Fruit fly (Drosophila melanogaster) whole organism, embryonic: ENCODE measurements around the gene Mst89B.

Experiments
- Blimp-1 ChIP-seq: fragments of 200-800 bp; sonication (Bioruptor generic); optimal IDR thresholded peaks from 3 replicates; lab custom pipeline; 2018; ENCODE audit warnings: missing biosample characterization, missing genetic modification characterization, mild to moderate bottlenecking, moderate library complexity, missing genetic modification reagents
- C15 ChIP-seq: fragments of 200-800 bp; sonication (Bioruptor generic); IDR thresholded peaks from 3 replicates; pipeline ENCODE4 v1.3.6; 2022; ENCODE audit warnings: missing biosample characterization, missing genetic modification characterization
- CG10431 ChIP-seq: fragments of 200-800 bp; sonication (Bioruptor generic); optimal IDR thresholded peaks from 3 replicates; lab custom pipeline; 2018; ENCODE audit warnings: missing biosample characterization, mild to moderate bottlenecking, missing genetic modification characterization
- CG10565 ChIP-seq: fragments of 200-800 bp; sonication (Bioruptor generic); optimal IDR thresholded peaks from 3 replicates; lab custom pipeline; 2016; ENCODE audit warnings: missing biosample characterization, mild to moderate bottlenecking, missing genetic modification characterization
- CG11723 ChIP-seq: fragments of 200-800 bp; sonication (Bioruptor generic); optimal IDR thresholded peaks from 2 replicates; lab custom pipeline; 2017; ENCODE audit warnings: missing biosample characterization, mild to moderate bottlenecking, missing genetic modification characterization
- CG12219 ChIP-seq: fragments of 200-800 bp; sonication (Bioruptor generic); optimal IDR thresholded peaks from 3 replicates; lab custom pipeline; 2018; ENCODE audit warnings: missing biosample characterization, mild to moderate bottlenecking, missing genetic modification characterization
- CG13775 ChIP-seq: fragments of 200-800 bp; sonication (Bioruptor generic); optimal IDR thresholded peaks from 3 replicates; lab custom pipeline; 2017; ENCODE audit warnings: missing biosample characterization, mild to moderate bottlenecking, missing genetic modification characterization
- CG14860 ChIP-seq: fragments of 200-800 bp; sonication (Bioruptor generic); IDR thresholded peaks from 3 replicates; pipeline ENCODE4 v1.3.6; 2022; ENCODE audit warnings: missing biosample characterization, missing genetic modification characterization; ENCODE audit not compliant: partially characterized antibody
- CG1529 ChIP-seq: fragments of 200-800 bp; sonication (Bioruptor generic); optimal IDR thresholded peaks from 3 replicates; lab custom pipeline; 2018; ENCODE audit warnings: missing biosample characterization, missing genetic modification characterization
- CG15601 ChIP-seq: fragments of 200-800 bp; sonication (Bioruptor generic); optimal IDR thresholded peaks from 3 replicates; lab custom pipeline; 2019; ENCODE audit warnings: missing biosample characterization, mild to moderate bottlenecking, missing genetic modification characterization, moderate library complexity
- CG16815 ChIP-seq: fragments of 200-800 bp; sonication (Bioruptor generic); optimal IDR thresholded peaks from 3 replicates; lab custom pipeline; 2017; ENCODE audit warnings: missing biosample characterization, mild to moderate bottlenecking, missing genetic modification characterization
- CG17612 ChIP-seq: fragments of 200-800 bp; sonication (Bioruptor generic); IDR thresholded peaks from 2 replicates; pipeline ENCODE4 v1.3.6; 2022; ENCODE audit warnings: missing biosample characterization, missing genetic modification characterization
- CG1832 ChIP-seq: fragments of 200-800 bp; sonication (Bioruptor generic); optimal IDR thresholded peaks from 2 replicates; lab custom pipeline; 2017; ENCODE audit warnings: missing biosample characterization, mild to moderate bottlenecking, missing genetic modification characterization, inconsistent platforms
- CG2116 ChIP-seq: fragments of 200-800 bp; sonication (Bioruptor generic); optimal IDR thresholded peaks from 3 replicates; lab custom pipeline; 2018; ENCODE audit warnings: missing biosample characterization, mild to moderate bottlenecking, missing genetic modification characterization
- CG30403 ChIP-seq: fragments of 200-800 bp; sonication (Bioruptor generic); optimal IDR thresholded peaks from 3 replicates; lab custom pipeline; 2016; ENCODE audit warnings: missing biosample characterization, missing genetic modification characterization
- CG30431 ChIP-seq: fragments of 200-800 bp; sonication (Bioruptor generic); optimal IDR thresholded peaks from 2 replicates; lab custom pipeline; 2017; ENCODE audit warnings: missing biosample characterization, missing genetic modification characterization
- CG33213 ChIP-seq: fragments of 200-800 bp; sonication (Bioruptor generic); optimal IDR thresholded peaks from 3 replicates; lab custom pipeline; 2016; ENCODE audit warnings: missing biosample characterization, missing genetic modification characterization
- CG33557 ChIP-seq: fragments of 200-800 bp; sonication (Bioruptor generic); optimal IDR thresholded peaks from 2 replicates; lab custom pipeline; 2019; ENCODE audit warnings: missing biosample characterization, mild to moderate bottlenecking, missing genetic modification characterization, moderate library complexity
- CG34376 ChIP-seq: fragments of 200-800 bp; sonication (Bioruptor generic); optimal IDR thresholded peaks from 2 replicates; lab custom pipeline; 2018; ENCODE audit warnings: missing biosample characterization, mild to moderate bottlenecking, missing genetic modification characterization
- CG4360 ChIP-seq: fragments of 200-800 bp; sonication (Bioruptor generic); IDR thresholded peaks from 2 replicates; pipeline ENCODE4 v1.3.6; 2022; ENCODE audit warnings: missing biosample characterization, missing genetic modification characterization
- CG5953 ChIP-seq: fragments of 200-800 bp; sonication (Bioruptor generic); IDR thresholded peaks from 2 replicates; pipeline ENCODE4 v1.3.6; 2022; ENCODE audit warnings: missing biosample characterization, missing genetic modification characterization
- CG9727 ChIP-seq: fragments of 200-800 bp; sonication (Bioruptor generic); optimal IDR thresholded peaks from 3 replicates; lab custom pipeline; 2017; ENCODE audit warnings: missing biosample characterization, mild to moderate bottlenecking, missing genetic modification characterization
- E2f1 ChIP-seq: fragments of 200-800 bp; sonication (Bioruptor generic); IDR thresholded peaks from 2 replicates; pipeline ENCODE4 v1.3.6; 2022; ENCODE audit warnings: missing biosample characterization, missing genetic modification characterization
- Hr78 ChIP-seq, 2 experiments: fragments of 200-800 bp in 1 of 2; fragments of >200 bp in 1 of 2; sonication (Bioruptor generic) in 1 of 2; optimal IDR thresholded peaks; 2 replicates each; lab custom pipeline; 2017 to 2019; ENCODE audit warnings: missing biosample characterization in 2 of 2, missing genetic modification characterization in 2 of 2, mild to moderate bottlenecking in 1 of 2, moderate library complexity in 1 of 2
- Meics ChIP-seq: fragments of 200-800 bp; sonication (Bioruptor generic); optimal IDR thresholded peaks from 2 replicates; lab custom pipeline; 2017; ENCODE audit warnings: missing biosample characterization, mild to moderate bottlenecking, missing genetic modification characterization
- Myb ChIP-seq: fragments of 200-800 bp; sonication (Bioruptor generic); optimal IDR thresholded peaks from 2 replicates; lab custom pipeline; 2016; ENCODE audit warnings: missing biosample characterization, missing genetic modification characterization
- Nf-YC ChIP-seq: fragments of 200-800 bp; optimal IDR thresholded peaks from 3 replicates; lab custom pipeline; 2019; ENCODE audit warnings: missing biosample characterization, mild to moderate bottlenecking, missing genetic modification characterization, moderate library complexity
- Opbp ChIP-seq: fragments of 200-800 bp; sonication (Bioruptor generic); IDR thresholded peaks from 3 replicates; pipeline ENCODE4 v1.3.6; 2022; ENCODE audit warnings: missing biosample characterization, missing genetic modification characterization; ENCODE audit not compliant: partially characterized antibody
- Taf1 ChIP-seq: fragments of 200-800 bp; sonication (Bioruptor generic); IDR thresholded peaks from 2 replicates; pipeline ENCODE4 v1.3.6; 2022; ENCODE audit warnings: missing biosample characterization, missing genetic modification characterization
- abd-A ChIP-seq: fragments of 200-800 bp; sonication (Bioruptor generic); optimal IDR thresholded peaks from 3 replicates; lab custom pipeline; 2019; ENCODE audit warnings: missing biosample characterization, mild to moderate bottlenecking, missing genetic modification characterization, moderate library complexity
- btn ChIP-seq: fragments of 200-800 bp; sonication (Bioruptor generic); optimal IDR thresholded peaks from 2 replicates; lab custom pipeline; 2016; ENCODE audit warnings: missing biosample characterization, missing genetic modification characterization
- chif ChIP-seq, 2 experiments: fragments of 200-800 bp; sonication (Bioruptor generic); optimal IDR thresholded peaks; 3 replicates each; lab custom pipeline; 2016; ENCODE audit warnings: missing biosample characterization in 2 of 2, missing genetic modification characterization in 2 of 2
- crc ChIP-seq: fragments of 200-800 bp; sonication (Bioruptor generic); optimal IDR thresholded peaks from 2 replicates; lab custom pipeline; 2016; ENCODE audit warnings: missing biosample characterization, missing genetic modification characterization
- cwo ChIP-seq: fragments of 200-800 bp; sonication (Bioruptor generic); optimal IDR thresholded peaks from 3 replicates; lab custom pipeline; 2017; ENCODE audit warnings: missing biosample characterization, missing genetic modification characterization, mild to moderate bottlenecking, moderate library complexity, missing genetic modification reagents
- dm ChIP-seq: fragments of 200-800 bp; sonication (Bioruptor generic); optimal IDR thresholded peaks from 3 replicates; lab custom pipeline; 2016; ENCODE audit warnings: missing biosample characterization, missing genetic modification characterization
- dpn ChIP-seq, 2 experiments: fragments of 200-800 bp; sonication (Bioruptor generic); optimal IDR thresholded peaks; 3 replicates each; lab custom pipeline; 2016; ENCODE audit warnings: missing biosample characterization in 2 of 2, missing genetic modification characterization in 2 of 2
- emc ChIP-seq: fragments of 200-800 bp; sonication (Bioruptor generic); optimal IDR thresholded peaks from 2 replicates; lab custom pipeline; 2016; ENCODE audit warnings: missing biosample characterization, missing genetic modification characterization
- en ChIP-seq: fragments of 200-800 bp; sonication (Bioruptor generic); optimal IDR thresholded peaks from 2 replicates; lab custom pipeline; 2016; ENCODE audit warnings: missing biosample characterization, missing genetic modification characterization
- exex ChIP-seq: fragments of 200-800 bp; sonication (Bioruptor generic); optimal IDR thresholded peaks from 4 replicates; lab custom pipeline; 2018; ENCODE audit warnings: missing biosample characterization, mild to moderate bottlenecking, missing genetic modification characterization, moderate library complexity
- fd96Cb ChIP-seq: fragments of 200-800 bp; sonication (Bioruptor generic); optimal IDR thresholded peaks from 2 replicates; lab custom pipeline; 2018; ENCODE audit warnings: missing biosample characterization, mild to moderate bottlenecking, missing genetic modification characterization, moderate library complexity
- gce ChIP-seq: fragments of 200-800 bp; sonication (Bioruptor generic); IDR thresholded peaks from 3 replicates; pipeline ENCODE4 v1.3.6; 2022; ENCODE audit warnings: missing biosample characterization, missing genetic modification characterization
- ranshi ChIP-seq: fragments of 200-800 bp; sonication (Bioruptor generic); IDR thresholded peaks from 2 replicates; pipeline ENCODE4 v1.3.6; 2022; ENCODE audit warnings: missing biosample characterization, missing genetic modification characterization
- rib ChIP-seq: fragments of 200-800 bp; sonication (Bioruptor generic); IDR thresholded peaks from 2 replicates; pipeline ENCODE4 v1.3.6; 2022; ENCODE audit warnings: missing biosample characterization, missing genetic modification characterization
- scrt ChIP-seq: fragments of 200-800 bp; sonication (Bioruptor generic); optimal IDR thresholded peaks from 2 replicates; lab custom pipeline; 2018; ENCODE audit warnings: missing biosample characterization, mild to moderate bottlenecking, missing genetic modification characterization, moderate library complexity
- tin ChIP-seq: fragments of 200-800 bp; sonication (Bioruptor generic); optimal IDR thresholded peaks from 3 replicates; lab custom pipeline; 2016; ENCODE audit warnings: missing biosample characterization, missing genetic modification characterization
- tio ChIP-seq: fragments of 200-800 bp; sonication (Bioruptor generic); optimal IDR thresholded peaks from 2 replicates; lab custom pipeline; 2017; ENCODE audit warnings: missing biosample characterization, missing genetic modification characterization, inconsistent platforms
- wor ChIP-seq: fragments of 200-800 bp; sonication (Bioruptor generic); IDR thresholded peaks from 2 replicates; pipeline ENCODE4 v1.3.6; 2022; ENCODE audit warnings: missing biosample characterization, missing genetic modification characterization
- zfh2 ChIP-seq: fragments of 200-800 bp; sonication (Bioruptor generic); optimal IDR thresholded peaks from 2 replicates; lab custom pipeline; 2016; ENCODE audit warnings: missing biosample characterization, missing genetic modification characterization

Mst89B gene

dm6 chr3R:16247609-16248499, 19.0 kb upstream of the Mst89B start (continued):
- TF ChIP-seq gce, result no peak
- peak; percentile 93 for TF ChIP-seq CG4360 (GFP tag; lab: Robert Waterston, UW)
- TF ChIP-seq crc (GFP tag; lab: Kevin White, UChicago), result no peak
- peak; percentile 81 for TF ChIP-seq fd96Cb
- peak; percentile 92 for TF ChIP-seq Meics (GFP tag; lab: Kevin White, UChicago)
- TF ChIP-seq Opbp (GFP tag; lab: Robert Waterston, UW), result no peak
- TF ChIP-seq tio (GFP tag; lab: Kevin White, UChicago), result peak; percentile 68
- TF ChIP-seq CG2116 (GFP tag; lab: Kevin White, UChicago), result no peak
- peak; percentile 40; the same call in 1 of the 2 replicates for TF ChIP-seq CG5953 (GFP tag; lab: Robert Waterston, UW)
- peak; percentile 75 for TF ChIP-seq Taf1 (GFP tag; lab: Robert Waterston, UW)
- TF ChIP-seq CG1529 (GFP tag; lab: Kevin White, UChicago), result peak; percentile 54
- TF ChIP-seq CG30431 (GFP tag; lab: Kevin White, UChicago), result peak; percentile 27
- peak; percentile 74 for TF ChIP-seq CG30403 (GFP tag; lab: Kevin White, UChicago)
- peak; percentile 69 for TF ChIP-seq btn
- no peak for TF ChIP-seq dm (GFP tag; lab: Kevin White, UChicago)
- peak; percentile 43 for TF ChIP-seq CG13775 (GFP tag; lab: Kevin White, UChicago)
- peak; percentile 36 for TF ChIP-seq CG10565 (GFP tag; lab: Kevin White, UChicago)
- peak; percentile 92 for TF ChIP-seq scrt (GFP tag; lab: Kevin White, UChicago)
- TF ChIP-seq chif (GFP tag; optimal IDR thresholded peaks at IDR 0.05; lab: Kevin White, UChicago), result peak; percentile 58 to 86
- peak; percentile 55 for TF ChIP-seq zfh2 (GFP tag; lab: Kevin White, UChicago)
- peak; percentile 78 for TF ChIP-seq exex (tag; lab: Kevin White, UChicago)
- peak; percentile 87 for TF ChIP-seq tin
- peak; percentile 82 for TF ChIP-seq Blimp-1
- TF ChIP-seq CG33557 (GFP tag; lab: Kevin White, UChicago), result peak; percentile 26
- TF ChIP-seq CG11723 (GFP tag; lab: Kevin White, UChicago), result peak; percentile 56
- peak; percentile 66 for TF ChIP-seq Nf-YC (tag; lab: Kevin White, UChicago)
- TF ChIP-seq CG12219 (GFP tag; lab: Kevin White, UChicago), result peak; percentile 49
- TF ChIP-seq cwo (GFP tag; lab: Kevin White, UChicago), result peak; percentile 92
- TF ChIP-seq Myb, result peak; percentile 20
- peak; percentile 35 for TF ChIP-seq CG33213 (GFP tag; lab: Kevin White, UChicago)
- peak; percentile 58 for TF ChIP-seq CG15601 (tag; lab: Kevin White, UChicago)
- TF ChIP-seq CG16815 (GFP tag; lab: Kevin White, UChicago), result peak; percentile 44
- peak; percentile 53 to 60 for TF ChIP-seq dpn (GFP tag; optimal IDR thresholded peaks at IDR 0.05; lab: Kevin White, UChicago)
- TF ChIP-seq en (GFP tag; lab: Kevin White, UChicago), result peak; percentile 64
- no peak for TF ChIP-seq Hr78 (GFP tag; optimal IDR thresholded peaks at IDR 0.05; lab: Kevin White, UChicago)
- TF ChIP-seq wor (GFP tag; lab: Robert Waterston, UW), result peak; percentile 41; the same call in 1 of the 2 replicates
- TF ChIP-seq C15, result peak; percentile 74; the same call in 2 of the 3 replicates
- TF ChIP-seq abd-A (tag; lab: Kevin White, UChicago), result no peak
- no peak for TF ChIP-seq CG14860
- peak; percentile 82 for TF ChIP-seq ranshi (GFP tag; lab: Robert Waterston, UW)
- peak; percentile 94 for TF ChIP-seq CG34376 (GFP tag; lab: Kevin White, UChicago)
- peak; percentile 76 for TF ChIP-seq CG17612 (GFP tag; lab: Robert Waterston, UW)
- no peak; the same call in 1 of the 2 replicates for TF ChIP-seq rib (GFP tag; lab: Robert Waterston, UW)
- TF ChIP-seq emc (GFP tag; lab: Kevin White, UChicago), result peak; percentile 68
- peak; percentile 47 for TF ChIP-seq CG10431 (GFP tag; lab: Kevin White, UChicago)
- TF ChIP-seq CG9727 (GFP tag; lab: Kevin White, UChicago), result peak; percentile 88
- TF ChIP-seq E2f1 (GFP tag; lab: Robert Waterston, UW), result peak; percentile 79
- peak; percentile 67 for TF ChIP-seq CG1832 (GFP tag; lab: Kevin White, UChicago)
